Worm (Caenorhabditis elegans) whole organism, midembryonic: ENCODE data around the gene cyp-33C4.

Experiments used
- T22C8.4 ChIP-seq: fragments of 200-800 bp; sonication (Bioruptor generic); IDR thresholded peaks from 2 replicates; pipeline ENCODE4 v1.3.6; 2022; ENCODE audit warnings: missing genetic modification characterization, missing compliant biosample characterization
- cog-1 ChIP-seq: sonication (generic microtip); optimal IDR thresholded peaks from 2 replicates; lab custom pipeline; 2016; ENCODE audit warnings: missing genetic modification characterization, missing compliant biosample characterization
- flt-1 ChIP-seq: fragments of 200-800 bp; sonication (Bioruptor generic); IDR thresholded peaks from 2 replicates; pipeline ENCODE4 v1.3.6; 2022; ENCODE audit warnings: missing genetic modification characterization, missing compliant biosample characterization
- klf-2 ChIP-seq: fragments of 200-800 bp; sonication (Bioruptor generic); conservative IDR thresholded peaks from 2 replicates; pipeline ENCODE4 v1.3.6; 2022; ENCODE audit warnings: missing genetic modification reagents, missing genetic modification characterization, missing compliant biosample characterization
- med-1 ChIP-seq: sonication (generic microtip); optimal IDR thresholded peaks from 2 replicates; lab custom pipeline; 2017; ENCODE audit warnings: missing genetic modification characterization, mild to moderate bottlenecking, missing compliant biosample characterization, antibody characterized with exemption, missing genetic modification reagents; ENCODE audit not compliant: insufficient read depth
- ref-1 ChIP-seq: fragments of 200-800 bp; sonication (Bioruptor generic); conservative IDR thresholded peaks from 2 replicates; pipeline ENCODE4 v1.3.6; 2022; ENCODE audit warnings: missing genetic modification reagents, missing genetic modification characterization, missing compliant biosample characterization
- tab-1 ChIP-seq: fragments of 200-800 bp; sonication (Bioruptor generic); IDR thresholded peaks from 2 replicates; pipeline ENCODE4 v1.3.6; 2022; ENCODE audit warnings: missing genetic modification characterization, missing compliant biosample characterization
- ztf-23 ChIP-seq: fragments of 200-800 bp; sonication (Bioruptor generic); IDR thresholded peaks from 2 replicates; pipeline ENCODE4 v1.3.6; 2022; ENCODE audit warnings: missing genetic modification reagents, missing genetic modification characterization, missing compliant biosample characterization
- ztf-29 ChIP-seq: fragments of 200-800 bp; sonication (Bioruptor generic); IDR thresholded peaks from 2 replicates; pipeline ENCODE4 v1.3.6; 2022; ENCODE audit warnings: missing genetic modification reagents, missing genetic modification characterization, missing compliant biosample characterization

Gene cyp-33C4

DNA sequence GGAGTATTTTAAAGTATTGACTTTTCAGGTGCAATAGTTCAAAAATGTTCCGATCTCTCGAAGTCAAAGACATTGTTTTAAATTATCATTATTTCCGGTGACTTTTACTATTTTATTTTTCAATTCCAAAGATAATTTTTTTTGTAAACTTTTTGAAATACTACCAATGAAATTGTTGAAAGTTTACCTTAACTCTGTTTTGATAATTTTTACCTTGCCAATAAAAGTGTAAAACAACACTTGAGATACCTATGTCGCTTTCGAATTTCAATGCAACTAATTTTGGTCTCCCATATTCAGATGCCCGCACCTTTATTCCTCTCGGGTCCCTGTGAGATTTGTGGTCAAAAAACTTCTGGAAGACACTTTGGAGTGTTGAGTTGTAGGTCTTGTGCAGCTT is 10.8 kb upstream of the cyp-33C4 start, which contains the start of gene nhr-103:
TSS of gene nhr-103 (plus strand) at position 301 of the 400 bp plus-strand sequence.
- TF ChIP-seq tab-1 (no peak), ztf-29 (GFP tag; lab: Robert Waterston, UW) (no peak), flt-1 (GFP tag; lab: Robert Waterston, UW) (no peak), med-1 (GFP tag; lab: Kevin White, UChicago) (no peak), ztf-23 (GFP tag; lab: Robert Waterston, UW) (no peak), klf-2 (GFP tag; lab: Robert Waterston, UW) (no peak), cog-1 (tag; lab: Kevin White, UChicago) (no peak)

DNA sequence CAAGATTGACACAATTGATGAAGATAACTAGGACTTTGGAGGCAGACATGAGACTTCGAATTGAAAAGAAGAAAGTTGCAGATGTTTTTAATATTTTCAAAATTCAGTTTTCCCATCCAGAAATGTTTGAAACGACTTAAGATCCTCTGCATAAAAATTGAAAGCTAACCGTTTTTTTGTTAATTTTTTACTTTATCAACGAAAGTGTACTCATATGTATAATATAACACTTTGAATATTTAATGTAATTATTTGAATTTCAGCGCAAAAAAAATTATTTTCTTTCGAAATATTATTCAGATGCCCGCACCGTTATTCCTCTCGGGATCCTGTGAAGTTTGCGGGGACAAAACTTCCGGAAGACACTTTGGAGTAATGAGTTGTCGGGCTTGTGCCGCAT is 9.0 kb upstream of the cyp-33C4 start, which contains the start of gene nhr-18:
TSS of gene nhr-18 (plus strand) at position 301 of the 400 bp plus-strand sequence.
- TF ChIP-seq ztf-29 (GFP tag; lab: Robert Waterston, UW) (no peak), T22C8.4 (GFP tag; lab: Robert Waterston, UW) (no peak), med-1 (GFP tag; lab: Kevin White, UChicago) (no peak), flt-1 (GFP tag; lab: Robert Waterston, UW) (no peak), tab-1 (no peak), klf-2 (GFP tag; lab: Robert Waterston, UW) (no peak), ztf-23 (GFP tag; lab: Robert Waterston, UW) (no peak), ref-1 (GFP tag; lab: Robert Waterston, UW) (no peak), cog-1 (tag; lab: Kevin White, UChicago) (no peak)

DNA sequence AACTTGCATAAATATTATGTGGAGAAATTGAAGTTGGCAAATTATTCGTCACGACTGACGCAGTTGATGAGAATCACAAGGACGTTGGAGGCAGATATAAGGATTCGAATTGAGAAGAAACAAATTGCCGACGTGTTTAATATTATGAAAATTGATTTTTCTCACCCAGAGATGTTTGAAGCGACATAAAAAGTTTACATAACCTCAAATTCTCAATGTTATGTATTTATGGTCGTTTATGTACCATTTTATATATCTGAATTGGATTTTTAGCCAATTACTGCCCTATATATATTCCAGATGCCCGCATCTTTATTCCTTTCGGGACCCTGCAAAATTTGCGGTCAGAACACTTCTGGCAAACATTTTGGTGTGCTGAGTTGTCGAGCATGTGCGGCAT is 7.2 kb upstream of the cyp-33C4 start, which contains the start of gene nhr-126:
TSS of gene nhr-126 (plus strand) at position 301 of the 400 bp plus-strand sequence.
- no peak for TF ChIP-seq ztf-29 (GFP tag; lab: Robert Waterston, UW)
- no peak for TF ChIP-seq med-1 (GFP tag; lab: Kevin White, UChicago)
- TF ChIP-seq klf-2 (GFP tag; lab: Robert Waterston, UW) = no peak
- no peak for TF ChIP-seq flt-1 (GFP tag; lab: Robert Waterston, UW)
- no peak for TF ChIP-seq ztf-23 (GFP tag; lab: Robert Waterston, UW)
- TF ChIP-seq T22C8.4 (GFP tag; lab: Robert Waterston, UW) = no peak
- no peak for TF ChIP-seq cog-1 (tag; lab: Kevin White, UChicago)
- no peak for TF ChIP-seq tab-1
- TF ChIP-seq ref-1 (GFP tag; lab: Robert Waterston, UW) = no peak

DNA sequence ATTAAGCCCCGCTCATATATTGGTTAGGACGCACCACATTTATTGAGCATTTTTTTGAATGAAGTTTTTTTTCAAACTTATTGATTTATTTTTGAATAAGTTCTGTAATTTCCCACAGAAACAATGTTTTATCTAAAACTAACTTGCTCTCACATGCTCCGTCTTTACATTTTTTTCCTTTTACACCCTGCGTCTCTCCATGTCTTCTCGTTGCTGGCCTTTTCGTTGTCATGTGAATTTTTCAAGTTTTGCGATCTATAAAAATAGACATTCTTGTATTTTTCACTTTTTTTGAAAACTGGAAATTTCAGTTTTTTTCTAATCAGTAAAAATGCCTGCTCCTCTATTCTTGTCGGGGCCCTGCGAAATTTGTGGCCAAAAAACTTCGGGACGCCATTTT is 5.0 kb upstream of the cyp-33C4 start, which contains the start of gene nhr-134:
TSS of gene nhr-134 (plus strand) at position 312 of the 400 bp plus-strand sequence.
- TF ChIP-seq ztf-23 (GFP tag; lab: Robert Waterston, UW) (no peak), med-1 (GFP tag; lab: Kevin White, UChicago) (no peak), flt-1 (GFP tag; lab: Robert Waterston, UW) (no peak), tab-1 (no peak), ztf-29 (GFP tag; lab: Robert Waterston, UW) (no peak), cog-1 (tag; lab: Kevin White, UChicago) (no peak), klf-2 (GFP tag; lab: Robert Waterston, UW) (no peak), T22C8.4 (GFP tag; lab: Robert Waterston, UW) (no peak), ref-1 (GFP tag; lab: Robert Waterston, UW) (no peak)

DNA sequence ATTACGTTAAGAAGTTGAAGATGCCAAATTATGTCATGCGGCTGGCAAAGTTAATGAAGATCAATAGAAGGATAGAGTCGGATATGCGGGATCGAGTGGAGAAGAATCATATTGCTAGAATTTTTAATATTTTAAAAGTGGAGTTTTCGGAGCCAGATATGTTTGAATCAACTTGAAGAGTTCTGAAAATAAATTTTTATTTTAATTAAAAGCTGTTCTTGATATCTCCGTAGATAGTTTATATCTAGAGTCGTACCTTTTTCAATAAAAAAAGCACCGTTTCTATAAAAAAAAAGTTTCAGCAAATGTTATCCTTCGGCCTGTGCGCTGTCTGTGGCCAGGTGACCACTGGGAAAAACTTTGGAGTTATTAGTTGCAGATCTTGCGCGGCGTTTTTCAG is 2.8 kb upstream of the cyp-33C4 start, which contains the start of gene nhr-96:
TSS of gene nhr-96 (plus strand) at position 301 of the 400 bp plus-strand sequence.
- no peak for TF ChIP-seq tab-1
- no peak for TF ChIP-seq T22C8.4 (GFP tag; lab: Robert Waterston, UW)
- TF ChIP-seq med-1 (GFP tag; lab: Kevin White, UChicago) = no peak
- no peak for TF ChIP-seq flt-1 (GFP tag; lab: Robert Waterston, UW)
- TF ChIP-seq ref-1 (GFP tag; lab: Robert Waterston, UW) = no peak
- TF ChIP-seq ztf-23 (GFP tag; lab: Robert Waterston, UW) = no peak
- no peak for TF ChIP-seq klf-2 (GFP tag; lab: Robert Waterston, UW)
- TF ChIP-seq cog-1 (tag; lab: Kevin White, UChicago) = no peak

DNA sequence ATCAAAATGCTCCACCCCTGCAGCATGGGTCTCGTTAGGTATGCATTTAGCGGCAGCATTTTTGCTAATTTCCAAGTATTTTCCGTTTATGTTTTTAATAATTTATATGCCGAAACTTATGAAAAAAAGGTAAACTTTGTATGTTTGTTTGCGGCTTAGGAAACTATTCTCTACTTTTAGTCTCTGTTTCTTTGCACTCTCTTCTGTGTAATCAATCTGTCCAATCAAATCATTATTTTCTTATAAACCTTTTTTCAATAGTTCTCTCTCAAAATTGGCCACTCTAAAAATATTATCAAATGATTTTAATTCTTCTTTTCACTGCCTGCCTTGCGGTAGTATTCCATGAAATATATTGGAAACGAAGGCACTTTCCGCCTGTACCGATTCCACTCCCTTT is 2.1 kb downstream of the cyp-33C4 start:
- no peak for TF ChIP-seq tab-1
- TF ChIP-seq ref-1 (GFP tag; lab: Robert Waterston, UW) = no peak
- TF ChIP-seq med-1 (GFP tag; lab: Kevin White, UChicago) = no peak
- no peak for TF ChIP-seq klf-2 (GFP tag; lab: Robert Waterston, UW)
- no peak for TF ChIP-seq ztf-23 (GFP tag; lab: Robert Waterston, UW)
- TF ChIP-seq cog-1 (tag; lab: Kevin White, UChicago) = no peak
- TF ChIP-seq flt-1 (GFP tag; lab: Robert Waterston, UW) = no peak
- TF ChIP-seq ztf-29 (GFP tag; lab: Robert Waterston, UW) = no peak
- TF ChIP-seq T22C8.4 (GFP tag; lab: Robert Waterston, UW) = no peak

DNA sequence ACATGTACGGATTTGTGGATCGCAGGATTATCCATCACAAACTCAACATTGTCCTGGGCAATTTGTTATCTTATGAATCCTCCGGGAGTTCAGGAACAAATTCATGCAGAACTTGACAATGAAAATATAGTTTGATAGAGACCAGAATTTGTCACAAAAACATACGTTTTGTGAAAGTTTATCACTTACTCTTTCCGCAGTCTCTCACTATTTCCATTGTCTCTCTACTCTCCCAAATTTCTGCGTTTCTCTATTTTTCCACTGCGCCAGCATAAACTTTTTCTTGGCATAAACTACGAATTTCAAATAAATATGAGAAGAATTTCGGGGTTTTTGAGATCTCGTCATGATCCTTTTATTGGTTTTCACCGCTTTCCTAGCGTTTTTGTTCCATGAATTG is 6.7 kb downstream of the cyp-33C4 start, which contains the start of gene cyp-33C3:
TSS of gene cyp-33C3 (plus strand) at position 149 of the 400 bp plus-strand sequence.
- no peak for TF ChIP-seq ref-1 (GFP tag; lab: Robert Waterston, UW)

DNA sequence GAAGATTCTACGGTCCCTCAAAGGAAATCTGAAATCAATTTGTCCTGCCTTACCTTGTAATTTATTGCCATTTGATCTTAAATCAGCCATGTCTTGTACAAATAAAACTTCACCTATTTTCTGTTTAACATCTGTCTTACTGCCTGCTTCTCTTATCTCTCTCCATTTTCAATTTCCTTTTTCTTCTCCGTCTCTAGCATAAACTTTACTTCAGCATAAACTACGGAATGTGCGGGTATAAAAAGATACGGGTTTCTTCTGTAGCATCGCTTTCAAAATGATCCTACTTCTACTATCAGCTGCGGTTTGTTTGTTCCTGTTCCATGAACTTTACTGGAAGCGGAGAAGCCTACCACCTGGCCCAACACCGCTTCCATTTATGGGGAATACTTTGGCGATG is 8.8 kb downstream of the cyp-33C4 start, which contains the start of gene cyp-33C5:
TSS of gene cyp-33C5 (plus strand) at position 254 of the 400 bp plus-strand sequence.
- TF ChIP-seq ref-1 (GFP tag; lab: Robert Waterston, UW) (no peak), klf-2 (GFP tag; lab: Robert Waterston, UW) (no peak), tab-1 (no peak), med-1 (GFP tag; lab: Kevin White, UChicago) (no peak), ztf-29 (GFP tag; lab: Robert Waterston, UW) (no peak), T22C8.4 (GFP tag; lab: Robert Waterston, UW) (no peak), flt-1 (GFP tag; lab: Robert Waterston, UW) (no peak), cog-1 (tag; lab: Kevin White, UChicago) (no peak), ztf-23 (GFP tag; lab: Robert Waterston, UW) (no peak)

DNA sequence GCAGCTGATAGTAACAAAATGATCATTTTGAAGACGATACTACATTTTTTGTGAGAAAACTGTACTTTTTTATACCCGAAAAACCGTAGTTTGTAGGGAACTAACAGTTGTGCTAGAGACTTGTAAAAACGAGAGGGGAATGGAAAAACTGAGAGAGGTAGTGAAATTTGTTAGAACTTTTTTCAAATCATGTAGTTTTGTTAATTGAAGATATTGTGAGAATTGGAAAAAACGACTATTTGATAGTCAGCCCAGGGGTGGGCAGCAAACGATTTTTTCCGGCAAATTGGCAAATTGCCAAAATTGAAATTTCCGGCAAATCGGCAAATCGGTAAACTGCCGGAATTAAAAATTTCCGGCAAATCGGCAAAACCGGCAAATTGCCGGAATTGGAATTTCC is 13.4 kb downstream of the cyp-33C4 start, which contains the start of gene cyp-33C6:
TSS of gene cyp-33C6 (minus strand) at position 101 of the 400 bp plus-strand sequence.
- no peak for TF ChIP-seq cog-1 (tag; lab: Kevin White, UChicago)
- no peak for TF ChIP-seq tab-1
- no peak for TF ChIP-seq ref-1 (GFP tag; lab: Robert Waterston, UW)
- no peak for TF ChIP-seq ztf-29 (GFP tag; lab: Robert Waterston, UW)
- no peak for TF ChIP-seq flt-1 (GFP tag; lab: Robert Waterston, UW)
- no peak for TF ChIP-seq T22C8.4 (GFP tag; lab: Robert Waterston, UW)
- no peak for TF ChIP-seq ztf-23 (GFP tag; lab: Robert Waterston, UW)
- no peak for TF ChIP-seq klf-2 (GFP tag; lab: Robert Waterston, UW)
- no peak for TF ChIP-seq med-1 (GFP tag; lab: Kevin White, UChicago)
